Fruit fly (Drosophila melanogaster) whole organism, embryonic: ENCODE results near the gene RhoBTB.

Experiments
- Aef1 ChIP-seq: fragments of 200-800 bp; sonication (Bioruptor generic); IDR thresholded peaks from 3 replicates; pipeline ENCODE4 v1.3.6; 2022; ENCODE audit warnings: missing biosample characterization, missing genetic modification characterization
- Asciz ChIP-seq: fragments of 200-800 bp; sonication (Bioruptor generic); optimal IDR thresholded peaks from 2 replicates; lab custom pipeline; 2017; ENCODE audit warnings: missing biosample characterization, mild to moderate bottlenecking, missing genetic modification characterization, missing genetic modification reagents
- C15 ChIP-seq: fragments of 200-800 bp; sonication (Bioruptor generic); IDR thresholded peaks from 3 replicates; pipeline ENCODE4 v1.3.6; 2022; ENCODE audit warnings: missing biosample characterization, missing genetic modification characterization
- CG10274 ChIP-seq: fragments of 200-800 bp; sonication (Bioruptor generic); optimal IDR thresholded peaks from 3 replicates; lab custom pipeline; 2017; ENCODE audit warnings: missing biosample characterization, mild to moderate bottlenecking, missing genetic modification characterization
- CG10543 ChIP-seq: fragments of 200-800 bp; sonication (Bioruptor generic); optimal IDR thresholded peaks from 3 replicates; lab custom pipeline; 2017; ENCODE audit warnings: missing biosample characterization, mild to moderate bottlenecking, missing genetic modification characterization, moderate library complexity
- CG10959 ChIP-seq: fragments of 200-800 bp; sonication (Bioruptor generic); IDR thresholded peaks from 2 replicates; pipeline ENCODE4 v1.3.6; 2022; ENCODE audit warnings: missing biosample characterization, missing genetic modification characterization
- CG12104 ChIP-seq: fragments of 200-800 bp; sonication (Bioruptor generic); optimal IDR thresholded peaks from 3 replicates; lab custom pipeline; 2016; ENCODE audit warnings: missing biosample characterization, missing genetic modification characterization
- CG12744 ChIP-seq: fragments of 200-800 bp; sonication (Bioruptor generic); optimal IDR thresholded peaks from 2 replicates; lab custom pipeline; 2016; ENCODE audit warnings: missing biosample characterization, missing genetic modification characterization
- CG13123 ChIP-seq: fragments of 200-800 bp; sonication (Bioruptor generic); optimal IDR thresholded peaks from 2 replicates; lab custom pipeline; 2016; ENCODE audit warnings: missing biosample characterization, missing genetic modification characterization
- CG16779 ChIP-seq: fragments of 200-800 bp; sonication (Bioruptor generic); IDR thresholded peaks from 2 replicates; pipeline ENCODE4 v1.3.6; 2022; ENCODE audit warnings: missing biosample characterization, missing genetic modification characterization
- CG17612 ChIP-seq: fragments of 200-800 bp; sonication (Bioruptor generic); IDR thresholded peaks from 2 replicates; pipeline ENCODE4 v1.3.6; 2022; ENCODE audit warnings: missing biosample characterization, missing genetic modification characterization
- CG18262 ChIP-seq: fragments of 200-800 bp; optimal IDR thresholded peaks from 3 replicates; lab custom pipeline; 2019; ENCODE audit warnings: missing biosample characterization, mild to moderate bottlenecking, missing genetic modification characterization, moderate library complexity
- CG18476 ChIP-seq: fragments of 200-800 bp; sonication (Bioruptor generic); optimal IDR thresholded peaks from 2 replicates; lab custom pipeline; 2016; ENCODE audit warnings: missing biosample characterization, mild to moderate bottlenecking, missing genetic modification characterization
- CG31365 ChIP-seq: fragments of 200-800 bp; sonication (Bioruptor generic); optimal IDR thresholded peaks from 2 replicates; lab custom pipeline; 2018; ENCODE audit warnings: missing biosample characterization, mild to moderate bottlenecking, missing genetic modification characterization
- CG34376 ChIP-seq: fragments of 200-800 bp; sonication (Bioruptor generic); optimal IDR thresholded peaks from 2 replicates; lab custom pipeline; 2018; ENCODE audit warnings: missing biosample characterization, mild to moderate bottlenecking, missing genetic modification characterization
- CG3726 ChIP-seq: fragments of 200-800 bp; sonication (Bioruptor generic); IDR thresholded peaks from 3 replicates; pipeline ENCODE4, ENCODE4 v1.3.6; 2022; ENCODE audit warnings: missing biosample characterization, missing genetic modification characterization
- CG3847 ChIP-seq: fragments of 200-800 bp; sonication (Bioruptor generic); IDR thresholded peaks from 2 replicates; pipeline ENCODE4 v1.3.6; 2022; ENCODE audit warnings: missing biosample characterization, missing genetic modification characterization
- CG4360 ChIP-seq: fragments of 200-800 bp; sonication (Bioruptor generic); IDR thresholded peaks from 2 replicates; pipeline ENCODE4 v1.3.6; 2022; ENCODE audit warnings: missing biosample characterization, missing genetic modification characterization
- CG4424 ChIP-seq: fragments of 200-800 bp; sonication (Bioruptor generic); optimal IDR thresholded peaks from 3 replicates; lab custom pipeline; 2016; ENCODE audit warnings: missing biosample characterization, missing genetic modification characterization
- CG4707 ChIP-seq: fragments of 200-800 bp; sonication (Bioruptor generic); optimal IDR thresholded peaks from 2 replicates; lab custom pipeline; 2018; ENCODE audit warnings: missing biosample characterization, mild to moderate bottlenecking, missing genetic modification characterization, moderate library complexity
- CG6683 ChIP-seq: fragments of 200-800 bp; sonication (Bioruptor generic); optimal IDR thresholded peaks from 2 replicates; lab custom pipeline; 2017; ENCODE audit warnings: missing biosample characterization, mild to moderate bottlenecking, missing genetic modification characterization, missing genetic modification reagents
- CG7271 ChIP-seq: fragments of 200-800 bp; sonication (Bioruptor generic); optimal IDR thresholded peaks from 2 replicates; lab custom pipeline; 2018; ENCODE audit warnings: missing biosample characterization, mild to moderate bottlenecking, missing genetic modification characterization, moderate library complexity
- CG7556 ChIP-seq: fragments of 200-800 bp; sonication (Bioruptor generic); optimal IDR thresholded peaks from 2 replicates; lab custom pipeline; 2017; ENCODE audit warnings: missing biosample characterization, mild to moderate bottlenecking, missing genetic modification characterization
- CrebB ChIP-seq: fragments of 200-800 bp; sonication (Bioruptor generic); optimal IDR thresholded peaks from 3 replicates; lab custom pipeline; 2018; ENCODE audit warnings: missing biosample characterization, mild to moderate bottlenecking, missing genetic modification characterization
- Dll ChIP-seq: fragments of 200-800 bp; sonication (Bioruptor generic); IDR thresholded peaks from 4 replicates; pipeline ENCODE4 v1.3.6; 2022; ENCODE audit warnings: missing biosample characterization, missing genetic modification characterization; ENCODE audit not compliant: partially characterized antibody
- HLH3B ChIP-seq: fragments of 200-800 bp; sonication (Bioruptor generic); IDR thresholded peaks from 2 replicates; pipeline ENCODE4 v1.3.6; 2022; ENCODE audit warnings: missing biosample characterization, missing genetic modification characterization
- HLHmδ ChIP-seq: fragments of 200-800 bp; sonication (Bioruptor generic); optimal IDR thresholded peaks from 2 replicates; lab custom pipeline; 2018; ENCODE audit warnings: missing biosample characterization, mild to moderate bottlenecking, missing genetic modification characterization, moderate library complexity
- Med ChIP-seq: fragments of 200-800 bp; sonication (Bioruptor generic); peaks from one replicate; lab custom pipeline; 2016; ENCODE audit warnings: missing biosample characterization, missing genetic modification characterization, mild to moderate bottlenecking, inconsistent platforms, moderate library complexity
- Oli ChIP-seq: fragments of 200-800 bp; sonication (Bioruptor generic); optimal IDR thresholded peaks from 2 replicates; lab custom pipeline; 2018; ENCODE audit warnings: missing biosample characterization, mild to moderate bottlenecking, missing genetic modification characterization, moderate library complexity
- Side ChIP-seq: fragments of 200-800 bp; sonication (Bioruptor generic); optimal IDR thresholded peaks from 2 replicates; lab custom pipeline; 2016; ENCODE audit warnings: missing biosample characterization, missing genetic modification characterization
- Xrp1 ChIP-seq: fragments of 200-800 bp; sonication (Bioruptor generic); IDR thresholded peaks from 2 replicates; pipeline ENCODE4 v1.3.6; 2022; ENCODE audit warnings: missing biosample characterization, missing genetic modification characterization
- bsh ChIP-seq, 2 experiments: fragments of 200-800 bp; sonication (Bioruptor generic); optimal IDR thresholded peaks; 2 replicates each; lab custom pipeline; 2017 to 2018; ENCODE audit warnings: mild to moderate bottlenecking in 2 of 2, missing biosample characterization in 2 of 2, missing genetic modification characterization in 2 of 2, moderate library complexity in 1 of 2
- corto ChIP-seq: fragments of 200-800 bp; sonication (Bioruptor generic); optimal IDR thresholded peaks from 2 replicates; lab custom pipeline; 2016; ENCODE audit warnings: missing biosample characterization, mild to moderate bottlenecking, missing genetic modification characterization, moderate library complexity
- danr ChIP-seq: fragments of 200-800 bp; sonication (Bioruptor generic); IDR thresholded peaks from 2 replicates; pipeline ENCODE4 v1.3.6; 2022; ENCODE audit warnings: missing biosample characterization, missing genetic modification characterization
- esg ChIP-seq: fragments of 200-800 bp; sonication (Bioruptor generic); conservative IDR thresholded peaks from 2 replicates; pipeline ENCODE4 v1.3.6; 2022; ENCODE audit warnings: missing biosample characterization, missing genetic modification characterization
- gcm ChIP-seq: fragments of 200-800 bp; sonication (Bioruptor generic); optimal IDR thresholded peaks from 2 replicates; lab custom pipeline; 2019; ENCODE audit warnings: missing biosample characterization, mild to moderate bottlenecking, missing genetic modification characterization, moderate library complexity
- gcm2 ChIP-seq: fragments of 200-800 bp; sonication (Bioruptor generic); optimal IDR thresholded peaks from 2 replicates; lab custom pipeline; 2016; ENCODE audit warnings: missing biosample characterization, missing genetic modification characterization
- nerfin-1 ChIP-seq: fragments of 200-800 bp; sonication (Bioruptor generic); optimal IDR thresholded peaks from 3 replicates; lab custom pipeline; 2019; ENCODE audit warnings: missing biosample characterization, mild to moderate bottlenecking, missing genetic modification characterization, moderate library complexity
- onecut ChIP-seq: fragments of 200-800 bp; sonication (Bioruptor generic); IDR thresholded peaks from 2 replicates; pipeline ENCODE4 v1.3.6; 2022; ENCODE audit warnings: missing biosample characterization, missing genetic modification characterization
- phol ChIP-seq: fragments of 200-800 bp; sonication (Bioruptor generic); optimal IDR thresholded peaks from 3 replicates; lab custom pipeline; 2018; ENCODE audit warnings: missing biosample characterization, mild to moderate bottlenecking, missing genetic modification characterization, moderate library complexity
- pita ChIP-seq: fragments of 200-800 bp; sonication (Bioruptor generic); optimal IDR thresholded peaks from 2 replicates; lab custom pipeline; 2017; ENCODE audit warnings: missing biosample characterization, mild to moderate bottlenecking, missing genetic modification characterization
- rib ChIP-seq: fragments of 200-800 bp; sonication (Bioruptor generic); IDR thresholded peaks from 2 replicates; pipeline ENCODE4 v1.3.6; 2022; ENCODE audit warnings: missing biosample characterization, missing genetic modification characterization
- run ChIP-seq: fragments of 200-800 bp; sonication (Bioruptor generic); optimal IDR thresholded peaks from 3 replicates; lab custom pipeline; 2018; ENCODE audit warnings: missing biosample characterization, mild to moderate bottlenecking, missing genetic modification characterization
- shn ChIP-seq: fragments of 200-800 bp; sonication (Bioruptor generic); optimal IDR thresholded peaks from 3 replicates; lab custom pipeline; 2016; ENCODE audit warnings: missing biosample characterization, missing genetic modification characterization
- sim ChIP-seq: fragments of 200-800 bp; sonication (Bioruptor generic); IDR thresholded peaks from 2 replicates; pipeline ENCODE4 v1.3.6; 2022; ENCODE audit warnings: missing biosample characterization, missing genetic modification characterization
- toy ChIP-seq: fragments of 200-800 bp; sonication (Bioruptor generic); IDR thresholded peaks from 2 replicates; pipeline ENCODE4 v1.3.6; 2022; ENCODE audit warnings: missing biosample characterization, missing genetic modification characterization
- ttk ChIP-seq: fragments of 200-800 bp; sonication (Bioruptor generic); IDR thresholded peaks from 2 replicates; pipeline ENCODE4 v2.1.2; 2022; ENCODE audit warnings: missing biosample characterization, missing genetic modification characterization
- usp ChIP-seq: fragments of >200 bp; optimal IDR thresholded peaks from 2 replicates; lab custom pipeline; 2017; ENCODE audit warnings: missing biosample characterization, missing genetic modification characterization
- vnd ChIP-seq: fragments of 200-800 bp; sonication (Bioruptor generic); IDR thresholded peaks from 3 replicates; pipeline ENCODE4 v1.3.6; 2022; ENCODE audit warnings: missing biosample characterization, missing genetic modification characterization; ENCODE audit not compliant: partially characterized antibody
- zf30C ChIP-seq: fragments of 200-800 bp; sonication (Bioruptor generic); optimal IDR thresholded peaks from 3 replicates; lab custom pipeline; 2018; ENCODE audit warnings: missing biosample characterization, mild to moderate bottlenecking, missing genetic modification characterization

Gene RhoBTB

dm6 chr3L:20399550-20400109 is 23.6 kb downstream of the RhoBTB start (continued):
- TF ChIP-seq Dll (GFP tag; lab: Robert Waterston, UW) (no peak), CG7271 (no peak), shn (GFP tag; lab: Kevin White, UChicago) (peak; percentile 69), CG4707 (peak; percentile 56), Xrp1 (GFP tag; lab: Robert Waterston, UW) (peak; percentile 86), CG4424 (GFP tag; lab: Kevin White, UChicago) (peak; percentile 87), gcm (peak; percentile 89), CG34376 (GFP tag; lab: Kevin White, UChicago) (peak; percentile 69), phol (tag; lab: Kevin White, UChicago) (peak; percentile 87), C15 (no peak), Oli (tag; lab: Kevin White, UChicago) (peak; percentile 90), CG31365 (tag; lab: Kevin White, UChicago) (peak; percentile 51), Aef1 (GFP tag; lab: Robert Waterston, UW) (peak; percentile 77), esg (GFP tag; lab: Robert Waterston, UW) (peak; percentile 72), danr (GFP tag; lab: Robert Waterston, UW) (peak; percentile 62), CG12744 (GFP tag; lab: Kevin White, UChicago) (peak; percentile 78), zf30C (no peak), run (tag; lab: Kevin White, UChicago) (peak; percentile 86), pita (GFP tag; lab: Kevin White, UChicago) (no peak), CG18262 (tag; lab: Kevin White, UChicago) (peak; percentile 90), CG10959 (GFP tag; lab: Robert Waterston, UW) (peak; percentile 44; the same call in 1 of the 2 replicates), CG10543 (GFP tag; lab: Kevin White, UChicago) (peak; percentile 92), gcm2 (GFP tag; lab: Kevin White, UChicago) (peak; percentile 66), CG13123 (GFP tag; lab: Kevin White, UChicago) (peak; percentile 67), CG3847 (GFP tag; lab: Robert Waterston, UW) (peak; percentile 83), HLH3B (GFP tag; lab: Robert Waterston, UW) (peak; percentile 75), corto (GFP tag; lab: Kevin White, UChicago) (peak; percentile 83), toy (GFP tag; lab: Robert Waterston, UW) (peak; percentile 73), CG7556 (GFP tag; lab: Kevin White, UChicago) (peak; percentile 89), onecut (GFP tag; lab: Robert Waterston, UW) (peak; percentile 79), nerfin-1 (peak; percentile 87), sim (GFP tag; lab: Robert Waterston, UW) (peak; percentile 24; the same call in 1 of the 2 replicates), CG6683 (GFP tag; lab: Kevin White, UChicago) (peak; percentile 70), Med (GFP tag; lab: Kevin White, UChicago) (peak; percentile 96), CG10274 (GFP tag; lab: Kevin White, UChicago) (peak; percentile 49), vnd (no peak), usp (no peak), CG3726 (peak; percentile 68; the same call in 1 of the 3 replicates), ttk (GFP tag; lab: Robert Waterston, UW) (peak; percentile 66), CrebB (tag; lab: Kevin White, UChicago) (peak; percentile 77), rib (peak; percentile 84), CG4360 (GFP tag; lab: Robert Waterston, UW) (no peak), Side (GFP tag; lab: Kevin White, UChicago) (peak; percentile 67), bsh (GFP tag; optimal IDR thresholded peaks at IDR 0.05; lab: Kevin White, UChicago) (peak; percentile 82 to 86), CG18476 (GFP tag; lab: Kevin White, UChicago) (peak; percentile 85), CG16779 (GFP tag; lab: Robert Waterston, UW) (peak; percentile 66), HLHmδ (no peak), CG17612 (GFP tag; lab: Robert Waterston, UW) (peak; percentile 55; the same call in 1 of the 2 replicates), CG12104 (peak; percentile 83), Asciz (GFP tag; lab: Kevin White, UChicago) (peak; percentile 88)
